Worm (Caenorhabditis elegans) whole organism, L4 larva: ENCODE measurements around the gene F56F11.1.

Experiments
- hlh-30 ChIP-seq: sonication (generic microtip); optimal IDR thresholded peaks from 2 replicates; lab custom pipeline; 2017; ENCODE audit warnings: antibody characterized with exemption, mild to moderate bottlenecking, missing genetic modification characterization, missing compliant biosample characterization; ENCODE audit not compliant: insufficient read depth
- mdt-29 ChIP-seq: fragments of 200-800 bp; sonication (Bioruptor generic); IDR thresholded peaks from 2 replicates; pipeline ENCODE4 v1.3.6; 2022; ENCODE audit warnings: missing genetic modification reagents, missing genetic modification characterization, missing compliant biosample characterization
- nhr-10 ChIP-seq: fragments of 150-350 bp; optimal IDR thresholded peaks from 2 replicates; lab custom pipeline; 2014; ENCODE audit warnings: missing biosample characterization, missing genetic modification characterization

ce11 chrIII:2904164-2904563 lies 12.6 kb downstream of the F56F11.1 start:
- TF ChIP-seq hlh-30 (tag; lab: Kevin White, UChicago), result no peak
- TF ChIP-seq mdt-29 (GFP tag; lab: Robert Waterston, UW), result no peak
- no peak for TF ChIP-seq nhr-10 (tag; lab: Kevin White, UChicago)
